Worm (Caenorhabditis elegans) whole organism, L1 larva: ENCODE measurements around the gene C33D9.8.

Experiments
- Y116A8C.19 ChIP-seq: sonication (generic microtip); optimal IDR thresholded peaks from 2 replicates; lab custom pipeline; 2016; ENCODE audit warnings: missing compliant biosample characterization, missing genetic modification characterization, borderline replicate concordance
- ceh-63 ChIP-seq: fragments of 200-800 bp; sonication (Bioruptor generic); optimal IDR thresholded peaks from 2 replicates; lab custom pipeline; 2018; ENCODE audit warnings: mild to moderate bottlenecking, missing genetic modification characterization, missing compliant biosample characterization
- fkh-8 ChIP-seq: sonication (generic microtip); optimal IDR thresholded peaks from 2 replicates; lab custom pipeline; 2016; ENCODE audit warnings: mild to moderate bottlenecking, missing genetic modification characterization, missing compliant biosample characterization
- lin-39 ChIP-seq: fragments of 150-350 bp; optimal IDR thresholded peaks from 2 replicates; lab custom pipeline; 2014; ENCODE audit warnings: missing biosample characterization, missing genetic modification reagents, missing genetic modification characterization
- mab-9 ChIP-seq: fragments of 200-800 bp; sonication (Bioruptor generic); IDR thresholded peaks from 2 replicates; pipeline ENCODE4 v1.3.6; 2022; ENCODE audit warnings: missing genetic modification reagents, missing genetic modification characterization, missing compliant biosample characterization
- nhr-237 ChIP-seq: fragments of 150-350 bp; optimal IDR thresholded peaks from 2 replicates; lab custom pipeline; 2014; ENCODE audit warnings: missing biosample characterization, missing genetic modification characterization
- nhr-76 ChIP-seq: sonication (generic microtip); optimal IDR thresholded peaks from 2 replicates; lab custom pipeline; 2017; ENCODE audit warnings: missing biosample characterization, missing genetic modification characterization
- nhr-90 ChIP-seq: sonication (generic microtip); optimal IDR thresholded peaks from 2 replicates; lab custom pipeline; 2016; ENCODE audit warnings: mild to moderate bottlenecking, missing genetic modification characterization, missing compliant biosample characterization; ENCODE audit not compliant: poor library complexity
- unc-62 ChIP-seq: fragments of 150-350 bp; optimal IDR thresholded peaks from 2 replicates; lab custom pipeline; 2014; ENCODE audit warnings: missing biosample characterization, missing genetic modification reagents, missing genetic modification characterization

ce11 chrIV:8752492-8752891 lies 34.1 kb downstream of the C33D9.8 start:
- no peak for TF ChIP-seq Y116A8C.19 (tag; lab: Kevin White, UChicago)
- no peak for TF ChIP-seq mab-9 (GFP tag; lab: Robert Waterston, UW)
- no peak for TF ChIP-seq fkh-8 (tag; lab: Kevin White, UChicago)
- no peak for TF ChIP-seq unc-62 (GFP tag; lab: Kevin White, UChicago)
- TF ChIP-seq ceh-63, result no peak
- no peak for TF ChIP-seq nhr-76 (tag; lab: Kevin White, UChicago)
- no peak for TF ChIP-seq nhr-237
- no peak for TF ChIP-seq nhr-90
- no peak for TF ChIP-seq lin-39
